Fruit fly (Drosophila melanogaster) whole organism, embryonic: ENCODE results near the gene Vha100-2.

Source experiments
- Bgb ChIP-seq: fragments of 200-800 bp; sonication (Bioruptor generic); IDR thresholded peaks from 2 replicates; pipeline ENCODE4 v1.3.6; 2022; ENCODE audit warnings: missing biosample characterization, missing genetic modification characterization; ENCODE audit not compliant: partially characterized antibody
- CG10321 ChIP-seq: fragments of 200-800 bp; sonication (Bioruptor generic); IDR thresholded peaks from 2 replicates; pipeline ENCODE4 v1.3.6; 2022; ENCODE audit warnings: missing biosample characterization, missing genetic modification characterization
- CG10959 ChIP-seq: fragments of 200-800 bp; sonication (Bioruptor generic); IDR thresholded peaks from 2 replicates; pipeline ENCODE4 v1.3.6; 2022; ENCODE audit warnings: missing biosample characterization, missing genetic modification characterization
- CG1529 ChIP-seq: fragments of 200-800 bp; sonication (Bioruptor generic); optimal IDR thresholded peaks from 3 replicates; lab custom pipeline; 2018; ENCODE audit warnings: missing biosample characterization, missing genetic modification characterization
- CG18476 ChIP-seq: fragments of 200-800 bp; sonication (Bioruptor generic); optimal IDR thresholded peaks from 2 replicates; lab custom pipeline; 2016; ENCODE audit warnings: missing biosample characterization, mild to moderate bottlenecking, missing genetic modification characterization
- CG18764 ChIP-seq: fragments of 200-800 bp; sonication (Bioruptor generic); optimal IDR thresholded peaks from 3 replicates; lab custom pipeline; 2016; ENCODE audit warnings: missing biosample characterization, missing genetic modification characterization
- CG32767 ChIP-seq: fragments of 200-800 bp; sonication (Bioruptor generic); IDR thresholded peaks from 2 replicates; pipeline ENCODE4 v1.3.6; 2022; ENCODE audit warnings: missing biosample characterization, missing genetic modification characterization
- CG34224 ChIP-seq: fragments of 200-800 bp; sonication (Bioruptor generic); IDR thresholded peaks from 3 replicates; pipeline ENCODE4 v1.3.6; 2022; ENCODE audit warnings: missing biosample characterization, missing genetic modification characterization; ENCODE audit not compliant: partially characterized antibody
- CG4820 ChIP-seq: fragments of 200-800 bp; sonication (Bioruptor generic); optimal IDR thresholded peaks from 3 replicates; lab custom pipeline; 2016; ENCODE audit warnings: missing biosample characterization, missing genetic modification characterization
- CG5953 ChIP-seq: fragments of 200-800 bp; sonication (Bioruptor generic); IDR thresholded peaks from 2 replicates; pipeline ENCODE4 v1.3.6; 2022; ENCODE audit warnings: missing biosample characterization, missing genetic modification characterization
- CG6254 ChIP-seq: fragments of 200-800 bp; sonication (Bioruptor generic); optimal IDR thresholded peaks from 3 replicates; lab custom pipeline; 2017; ENCODE audit warnings: mild to moderate bottlenecking, missing biosample characterization, missing genetic modification reagents, missing genetic modification characterization
- CG6683 ChIP-seq: fragments of 200-800 bp; sonication (Bioruptor generic); optimal IDR thresholded peaks from 2 replicates; lab custom pipeline; 2017; ENCODE audit warnings: missing biosample characterization, mild to moderate bottlenecking, missing genetic modification characterization, missing genetic modification reagents
- CG7987 ChIP-seq: fragments of 200-800 bp; sonication (Bioruptor generic); optimal IDR thresholded peaks from 2 replicates; lab custom pipeline; 2018; ENCODE audit warnings: missing biosample characterization, mild to moderate bottlenecking, missing genetic modification characterization, moderate library complexity
- CG8281 ChIP-seq: fragments of 200-800 bp; sonication (Bioruptor generic); optimal IDR thresholded peaks from 2 replicates; lab custom pipeline; 2018; ENCODE audit warnings: missing biosample characterization, mild to moderate bottlenecking, missing genetic modification characterization, moderate library complexity
- CG8290 ChIP-seq, 3 experiments: fragments of 200-800 bp; sonication (Bioruptor generic); optimal IDR thresholded peaks; 2 replicates each; lab custom pipeline; 2016 to 2019; ENCODE audit warnings: missing biosample characterization in 3 of 3, missing genetic modification characterization in 3 of 3, mild to moderate bottlenecking in 2 of 3, moderate library complexity in 1 of 3
- CG9215 ChIP-seq: fragments of 200-800 bp; sonication (Bioruptor generic); IDR thresholded peaks from 2 replicates; pipeline ENCODE4 v1.3.6; 2022; ENCODE audit warnings: missing biosample characterization, missing genetic modification characterization
- CG9609 ChIP-seq: fragments of 200-800 bp; sonication (Bioruptor generic); optimal IDR thresholded peaks from 3 replicates; lab custom pipeline; 2016; ENCODE audit warnings: missing biosample characterization, missing genetic modification characterization
- CHES-1-like ChIP-seq: fragments of 200-800 bp; sonication (Bioruptor generic); optimal IDR thresholded peaks from 2 replicates; lab custom pipeline; 2016; ENCODE audit warnings: missing biosample characterization, missing genetic modification characterization
- Chrac-16 ChIP-seq: fragments of 200-800 bp; sonication (Bioruptor generic); optimal IDR thresholded peaks from 3 replicates; lab custom pipeline; 2016; ENCODE audit warnings: missing biosample characterization, missing genetic modification characterization
- D ChIP-seq, 2 experiments: fragments of 200-800 bp in 1 of 2; fragments of >200 bp in 1 of 2; sonication (Bioruptor generic) in 1 of 2; optimal IDR thresholded peaks; 2 replicates in 1 of 2; 3 replicates in 1 of 2; lab custom pipeline; 2017; ENCODE audit warnings: mild to moderate bottlenecking in 1 of 2, missing biosample characterization in 1 of 2, missing genetic modification characterization in 1 of 2, missing genetic modification reagents in 1 of 2
- D19A ChIP-seq: fragments of 200-800 bp; optimal IDR thresholded peaks from 3 replicates; lab custom pipeline; 2019; ENCODE audit warnings: missing biosample characterization, mild to moderate bottlenecking, missing genetic modification characterization, moderate library complexity
- Lim3 ChIP-seq: fragments of 200-800 bp; sonication (Bioruptor generic); IDR thresholded peaks from 2 replicates; pipeline ENCODE4 v1.3.6; 2022; ENCODE audit warnings: missing biosample characterization, missing genetic modification characterization
- MBD-R2 ChIP-seq: fragments of 200-800 bp; sonication (Bioruptor generic); IDR thresholded peaks from 2 replicates; pipeline ENCODE4 v1.3.6; 2022; ENCODE audit warnings: missing biosample characterization, missing genetic modification characterization
- Scr ChIP-seq: fragments of 200-800 bp; sonication (Bioruptor generic); IDR thresholded peaks from 2 replicates; pipeline ENCODE4 v1.3.6; 2022; ENCODE audit warnings: missing biosample characterization, missing genetic modification characterization; ENCODE audit not compliant: partially characterized antibody
- Spps ChIP-seq: fragments of 200-800 bp; sonication (Bioruptor generic); optimal IDR thresholded peaks from 2 replicates; lab custom pipeline; 2018; ENCODE audit warnings: missing biosample characterization, mild to moderate bottlenecking, missing genetic modification characterization
- Sry-β ChIP-seq: fragments of 200-800 bp; sonication (Bioruptor generic); optimal IDR thresholded peaks from 2 replicates; lab custom pipeline; 2018; ENCODE audit warnings: missing biosample characterization, mild to moderate bottlenecking, missing genetic modification characterization, moderate library complexity
- Stat92E ChIP-seq, 3 experiments: fragments of >200 bp in 2 of 3; fragments of 200-800 bp in 1 of 3; sonication (Bioruptor generic) in 1 of 3; optimal IDR thresholded peaks; 2 replicates each; lab custom pipeline; 2017 to 2019; ENCODE audit warnings: missing biosample characterization in 3 of 3, missing genetic modification characterization in 3 of 3, mild to moderate bottlenecking in 1 of 3, moderate library complexity in 1 of 3
- Tbp ChIP-seq: fragments of >200 bp; optimal IDR thresholded peaks from 2 replicates; lab custom pipeline; 2018; ENCODE audit warnings: missing biosample characterization, missing genetic modification characterization
- cas ChIP-seq: fragments of 200-800 bp; sonication (Bioruptor generic); IDR thresholded peaks from 2 replicates; pipeline ENCODE4 v1.3.6; 2022; ENCODE audit warnings: missing biosample characterization, missing genetic modification characterization
- croc ChIP-seq: fragments of 200-800 bp; sonication (Bioruptor generic); conservative IDR thresholded peaks from 3 replicates; pipeline ENCODE4 v1.3.6; 2022; ENCODE audit warnings: missing biosample characterization, missing genetic modification characterization
- ems ChIP-seq: fragments of 200-800 bp; sonication (Bioruptor generic); optimal IDR thresholded peaks from 3 replicates; lab custom pipeline; 2016; ENCODE audit warnings: missing biosample characterization, missing genetic modification characterization
- exex ChIP-seq: fragments of 200-800 bp; sonication (Bioruptor generic); optimal IDR thresholded peaks from 4 replicates; lab custom pipeline; 2018; ENCODE audit warnings: missing biosample characterization, mild to moderate bottlenecking, missing genetic modification characterization, moderate library complexity
- fd102C ChIP-seq: fragments of 200-800 bp; sonication (Bioruptor generic); optimal IDR thresholded peaks from 2 replicates; lab custom pipeline; 2018; ENCODE audit warnings: missing biosample characterization, mild to moderate bottlenecking, missing genetic modification characterization, moderate library complexity
- ftz-f1 ChIP-seq: fragments of 200-800 bp; sonication (Bioruptor generic); optimal IDR thresholded peaks from 2 replicates; lab custom pipeline; 2016; ENCODE audit warnings: missing biosample characterization, missing genetic modification characterization
- gcm ChIP-seq: fragments of 200-800 bp; sonication (Bioruptor generic); optimal IDR thresholded peaks from 2 replicates; lab custom pipeline; 2019; ENCODE audit warnings: missing biosample characterization, mild to moderate bottlenecking, missing genetic modification characterization, moderate library complexity
- grau ChIP-seq: fragments of 200-800 bp; optimal IDR thresholded peaks from 3 replicates; lab custom pipeline; 2019; ENCODE audit warnings: missing biosample characterization, mild to moderate bottlenecking, missing genetic modification characterization, moderate library complexity
- gsb-n ChIP-seq: fragments of 200-800 bp; sonication (Bioruptor generic); optimal IDR thresholded peaks from 3 replicates; lab custom pipeline; 2018; ENCODE audit warnings: missing biosample characterization, mild to moderate bottlenecking, missing genetic modification characterization
- ham ChIP-seq: fragments of 200-800 bp; sonication (Bioruptor generic); IDR thresholded peaks from 2 replicates; pipeline ENCODE4 v1.3.6; 2022; ENCODE audit warnings: missing biosample characterization, missing genetic modification characterization
- hth ChIP-seq: fragments of >200 bp; optimal IDR thresholded peaks from 2 replicates; lab custom pipeline; 2017; ENCODE audit warnings: inconsistent platforms
- inv ChIP-seq: fragments of 200-800 bp; sonication (Bioruptor generic); IDR thresholded peaks from 2 replicates; pipeline ENCODE4 v1.3.6; 2022; ENCODE audit warnings: missing biosample characterization, missing genetic modification characterization; ENCODE audit not compliant: partially characterized antibody
- mirr ChIP-seq: fragments of 200-800 bp; sonication (Bioruptor generic); optimal IDR thresholded peaks from 3 replicates; lab custom pipeline; 2018; ENCODE audit warnings: missing biosample characterization, mild to moderate bottlenecking, missing genetic modification characterization
- phol ChIP-seq: fragments of 200-800 bp; sonication (Bioruptor generic); optimal IDR thresholded peaks from 3 replicates; lab custom pipeline; 2018; ENCODE audit warnings: missing biosample characterization, mild to moderate bottlenecking, missing genetic modification characterization, moderate library complexity
- row ChIP-seq: fragments of 200-800 bp; sonication (Bioruptor generic); IDR thresholded peaks from 3 replicates; pipeline ENCODE4 v1.3.6; 2022; ENCODE audit warnings: missing biosample characterization, missing genetic modification characterization
- sim ChIP-seq: fragments of 200-800 bp; sonication (Bioruptor generic); IDR thresholded peaks from 2 replicates; pipeline ENCODE4 v1.3.6; 2022; ENCODE audit warnings: missing biosample characterization, missing genetic modification characterization
- sisA ChIP-seq: fragments of 200-800 bp; sonication (Bioruptor generic); IDR thresholded peaks from 2 replicates; pipeline ENCODE4 v1.3.6; 2022; ENCODE audit warnings: missing biosample characterization, missing genetic modification characterization
- slou ChIP-seq: fragments of 200-800 bp; sonication (Bioruptor generic); optimal IDR thresholded peaks from 3 replicates; lab custom pipeline; 2016; ENCODE audit warnings: missing biosample characterization, missing genetic modification characterization
- vfl ChIP-seq: fragments of 200-800 bp; sonication (Bioruptor generic); optimal IDR thresholded peaks from 2 replicates; lab custom pipeline; 2016; ENCODE audit warnings: missing biosample characterization, missing genetic modification characterization
- wdn ChIP-seq: fragments of 200-800 bp; sonication (Bioruptor generic); IDR thresholded peaks from 2 replicates; pipeline ENCODE4 v1.3.6; 2022; ENCODE audit warnings: missing biosample characterization, missing genetic modification characterization

Gene Vha100-2

DNA sequence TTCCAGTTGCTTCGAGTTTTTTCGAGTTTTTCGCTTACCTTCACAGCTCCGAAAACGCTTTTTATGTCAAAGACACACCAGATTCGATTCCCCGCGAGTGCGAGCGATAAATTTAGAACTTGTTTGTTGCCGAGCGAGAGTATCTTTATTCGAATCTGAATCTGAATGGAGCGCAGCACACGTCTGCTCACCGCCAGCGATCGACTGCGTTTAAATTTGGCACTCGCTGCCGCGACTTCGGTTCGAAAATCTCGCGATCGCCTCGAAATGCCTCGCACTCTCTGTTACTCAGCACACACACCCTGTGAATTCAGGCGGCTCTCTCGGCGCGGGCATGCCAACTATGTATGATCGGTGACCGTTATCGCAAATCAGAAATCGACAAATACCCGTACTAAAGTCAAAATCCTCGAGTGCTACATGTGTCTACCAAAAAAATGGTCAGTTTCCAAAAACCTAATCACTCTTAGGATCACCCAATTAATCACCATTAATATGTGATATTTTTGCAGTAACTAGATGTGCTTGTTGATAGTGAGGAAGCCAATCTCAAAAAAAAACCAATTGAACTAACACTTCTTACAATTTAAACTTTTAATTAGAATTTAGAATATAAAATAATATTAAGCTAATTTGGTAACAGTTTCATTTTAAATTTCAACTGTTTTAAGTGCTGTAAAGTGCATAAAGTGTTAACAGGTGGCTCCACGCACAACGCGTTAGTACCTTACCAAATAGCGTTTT, at the start of gene Vha100-2 (continued):
- TF ChIP-seq hth (lab: Kevin White, UChicago) (no peak), vfl (GFP tag; lab: Kevin White, UChicago) (peak; percentile 17), CG9215 (peak; percentile 34; the same call in 1 of the 2 replicates), Spps (tag; lab: Kevin White, UChicago) (no peak), gcm (no peak), CG18764 (GFP tag; lab: Kevin White, UChicago) (no peak), CG5953 (peak; percentile 61; the same call in 1 of the 2 replicates), ftz-f1 (GFP tag; lab: Kevin White, UChicago) (no peak), sim (GFP tag; lab: Robert Waterston, UW) (no peak), Stat92E (GFP tag; optimal IDR thresholded peaks at IDR 0.05; lab: Kevin White, UChicago) (peak in 1 of 3 experiments; percentile 16), CG18476 (GFP tag; lab: Kevin White, UChicago) (no peak), wdn (no peak), D19A (tag; lab: Kevin White, UChicago) (peak; percentile 39), MBD-R2 (GFP tag; lab: Robert Waterston, UW) (no peak), fd102C (GFP tag; lab: Kevin White, UChicago) (no peak), gsb-n (tag; lab: Kevin White, UChicago) (no peak), Sry-β (GFP tag; lab: Kevin White, UChicago) (no peak), slou (GFP tag; lab: Kevin White, UChicago) (no peak), CG6254 (GFP tag; lab: Kevin White, UChicago) (peak; percentile 97), Tbp (GFP tag; lab: Kevin White, UChicago) (no peak), sisA (no peak), CG32767 (GFP tag; lab: Robert Waterston, UW) (peak; percentile 30; the same call in 1 of the 2 replicates), mirr (GFP tag; lab: Kevin White, UChicago) (peak; percentile 70), inv (GFP tag; lab: Robert Waterston, UW) (no peak), CG7987 (GFP tag; lab: Kevin White, UChicago) (peak; percentile 56), ems (GFP tag; lab: Kevin White, UChicago) (no peak), CG8281 (tag; lab: Kevin White, UChicago) (no peak), CG10959 (GFP tag; lab: Robert Waterston, UW) (no peak), cas (GFP tag; lab: Robert Waterston, UW) (0 out of 2 replicates have a peak, but pooled peaks have one; percentile 33), CG9609 (GFP tag; lab: Kevin White, UChicago) (no peak), CHES-1-like (GFP tag; lab: Kevin White, UChicago) (peak; percentile 28), Chrac-16 (GFP tag; lab: Kevin White, UChicago) (no peak), Scr (GFP tag; lab: Robert Waterston, UW) (peak; percentile 20; the same call in 1 of the 2 replicates), row (GFP tag; lab: Robert Waterston, UW) (peak; percentile 83), CG34224 (GFP tag; lab: Robert Waterston, UW) (no peak), CG4820 (GFP tag; lab: Kevin White, UChicago) (peak; percentile 19), ham (GFP tag; lab: Robert Waterston, UW) (no peak), croc (no peak), CG10321 (GFP tag; lab: Robert Waterston, UW) (no peak), grau (tag; lab: Kevin White, UChicago) (peak; percentile 27), Bgb (GFP tag; lab: Robert Waterston, UW) (peak; percentile 66), CG6683 (GFP tag; lab: Kevin White, UChicago) (no peak), exex (tag; lab: Kevin White, UChicago) (no peak), CG1529 (GFP tag; lab: Kevin White, UChicago) (peak; percentile 5), CG8290 (GFP tag; optimal IDR thresholded peaks at IDR 0.05; lab: Kevin White, UChicago) (no peak), CG8290 (tag; optimal IDR thresholded peaks at IDR 0.05; lab: Kevin White, UChicago) (peak in 1 of 2 experiments; percentile 85), phol (tag; lab: Kevin White, UChicago) (peak; percentile 55), D (optimal IDR thresholded peaks at IDR 0.05; lab: Kevin White, UChicago) (no peak), D (GFP tag; optimal IDR thresholded peaks at IDR 0.05; lab: Kevin White, UChicago) (no peak), Lim3 (GFP tag; lab: Robert Waterston, UW) (no peak)
